Fruit fly (Drosophila melanogaster): Measurements from ENCODE around the gene D1.

The D1 gene

DNA sequence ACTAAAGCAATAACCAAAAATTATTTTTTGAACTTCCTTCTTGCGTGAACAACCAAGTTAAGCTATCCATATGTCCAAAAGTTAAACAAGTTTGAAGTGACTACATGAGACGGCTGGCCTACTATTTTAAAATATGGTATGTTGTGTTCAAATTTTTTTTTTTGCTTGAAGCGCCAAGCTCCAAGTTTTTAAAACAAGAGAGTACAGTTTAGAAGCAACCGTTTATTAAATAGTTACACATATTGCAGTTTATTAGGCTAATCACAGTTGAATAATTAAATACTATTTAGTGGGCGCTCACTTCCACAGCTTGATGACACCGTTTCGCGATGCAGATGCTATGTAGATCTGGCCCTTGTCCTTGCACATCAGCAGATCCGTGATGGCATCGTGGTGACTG lies at the start of gene D1:
D1 (minus strand) TSS at position 101 of the 400 bp plus-strand sequence.
- TF ChIP-seq CG8478 (optimal IDR thresholded peaks at IDR 0.05) (no peak), CTCF (optimal IDR thresholded peaks at IDR 0.05) (no peak)

DNA sequence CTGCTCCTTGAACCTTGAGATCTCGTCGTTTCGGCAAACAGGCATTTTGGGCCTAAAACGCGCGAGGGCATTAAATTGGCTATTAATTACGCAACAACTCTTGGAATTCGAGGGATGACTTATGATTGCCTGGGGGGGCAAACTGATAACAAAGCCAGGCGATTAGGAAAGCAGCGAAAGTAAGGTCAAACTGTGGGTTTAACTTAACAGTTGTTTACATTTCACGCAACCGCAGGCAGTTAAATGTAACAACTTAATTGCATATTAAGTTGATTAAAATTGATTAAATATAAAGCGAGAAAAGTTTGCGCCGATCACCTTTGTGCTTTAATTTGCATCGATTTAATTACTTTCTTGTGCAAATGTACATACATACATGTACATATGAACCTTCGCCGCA lies 47.3 kb upstream of the D1 start:
- no peak for TF ChIP-seq CTCF (optimal IDR thresholded peaks at IDR 0.05)
- no peak for TF ChIP-seq CG8478 (optimal IDR thresholded peaks at IDR 0.05)

DNA sequence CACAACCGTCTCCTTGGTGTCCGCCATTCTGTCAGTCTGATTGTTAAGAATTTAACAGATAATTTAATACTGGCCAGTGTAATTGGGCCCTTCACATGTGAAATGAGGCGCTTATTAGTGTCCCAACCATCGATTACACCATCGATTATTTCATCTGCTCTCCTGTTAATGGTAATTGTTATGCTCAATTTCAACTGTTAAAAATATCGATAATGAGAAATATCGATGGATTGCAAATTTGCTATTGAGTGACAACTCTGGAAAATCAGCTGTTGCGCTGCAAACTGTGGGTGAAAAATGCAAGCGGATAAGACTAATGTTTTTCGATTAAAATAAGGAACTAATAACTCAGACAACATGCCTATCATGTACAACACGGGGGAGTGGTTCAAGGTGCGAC lies 26.3 kb upstream of the D1 start, which contains the start of the genes TrpRS and Vps16A:
TrpRS (minus strand) TSS at position 140 of the 400 bp plus-strand sequence.
Vps16A (plus strand) TSS at position 255 of the 400 bp plus-strand sequence.
- TF ChIP-seq CG8478 (optimal IDR thresholded peaks at IDR 0.05) = no peak
- peak; percentile 10 to 27 for TF ChIP-seq CTCF (optimal IDR thresholded peaks at IDR 0.05)

DNA sequence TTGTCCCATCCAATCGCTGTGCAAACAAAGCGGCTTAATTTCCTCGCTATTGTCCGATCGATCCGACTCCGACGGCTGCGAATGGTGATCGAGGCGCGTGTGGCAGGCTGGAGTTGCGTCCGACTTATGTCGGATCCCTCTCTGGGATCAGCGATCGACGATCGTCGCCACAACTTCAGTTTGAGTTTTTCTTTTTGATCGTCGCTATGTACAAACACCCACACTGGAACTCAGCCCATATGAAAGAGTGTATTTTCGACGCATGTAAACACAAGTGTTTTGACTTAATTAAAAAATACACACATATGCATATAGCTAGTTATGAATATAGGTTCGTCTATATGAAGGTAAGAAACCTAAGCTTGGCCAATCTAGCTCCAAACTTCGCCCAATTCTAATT lies 23.6 kb upstream of the D1 start, which contains the start of gene sage:
sage (minus strand) TSS at position 101 of the 400 bp plus-strand sequence.
- TF ChIP-seq CG8478 (optimal IDR thresholded peaks at IDR 0.05) (no peak), CTCF (optimal IDR thresholded peaks at IDR 0.05) (no peak)

DNA sequence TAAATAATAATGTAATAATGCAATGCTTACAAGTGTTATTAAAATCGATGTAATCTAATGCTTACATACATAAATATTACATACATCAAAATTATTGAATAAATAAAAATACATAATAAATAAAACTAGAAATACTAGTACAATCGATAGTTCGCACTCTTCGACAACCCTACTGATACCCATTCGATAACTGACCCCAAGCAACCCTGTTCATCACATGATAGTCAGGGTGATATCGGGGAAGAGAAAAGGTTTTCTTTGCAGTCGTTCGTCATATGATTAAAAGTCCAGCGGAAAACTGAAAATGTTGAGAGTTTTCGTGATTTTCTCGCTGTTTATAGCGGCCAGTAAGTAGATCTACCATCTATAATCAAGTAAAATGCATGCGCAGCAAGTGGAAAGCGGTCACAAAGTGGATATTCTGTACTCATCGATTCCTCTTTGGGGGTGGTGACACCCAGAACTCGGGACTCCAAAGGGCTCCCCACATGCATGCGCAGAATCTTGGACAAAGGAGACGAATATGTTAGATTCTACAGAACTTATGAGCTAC lies 20.0 kb upstream of the D1 start, which contains the start of gene ATP6AP2:
ATP6AP2 (plus strand) TSS at position 218 of the 553 bp plus-strand sequence.
- TF ChIP-seq CG8478 (optimal IDR thresholded peaks at IDR 0.05) (no peak), CTCF (optimal IDR thresholded peaks at IDR 0.05) (peak in 1 of 2 experiments; percentile 8)

DNA sequence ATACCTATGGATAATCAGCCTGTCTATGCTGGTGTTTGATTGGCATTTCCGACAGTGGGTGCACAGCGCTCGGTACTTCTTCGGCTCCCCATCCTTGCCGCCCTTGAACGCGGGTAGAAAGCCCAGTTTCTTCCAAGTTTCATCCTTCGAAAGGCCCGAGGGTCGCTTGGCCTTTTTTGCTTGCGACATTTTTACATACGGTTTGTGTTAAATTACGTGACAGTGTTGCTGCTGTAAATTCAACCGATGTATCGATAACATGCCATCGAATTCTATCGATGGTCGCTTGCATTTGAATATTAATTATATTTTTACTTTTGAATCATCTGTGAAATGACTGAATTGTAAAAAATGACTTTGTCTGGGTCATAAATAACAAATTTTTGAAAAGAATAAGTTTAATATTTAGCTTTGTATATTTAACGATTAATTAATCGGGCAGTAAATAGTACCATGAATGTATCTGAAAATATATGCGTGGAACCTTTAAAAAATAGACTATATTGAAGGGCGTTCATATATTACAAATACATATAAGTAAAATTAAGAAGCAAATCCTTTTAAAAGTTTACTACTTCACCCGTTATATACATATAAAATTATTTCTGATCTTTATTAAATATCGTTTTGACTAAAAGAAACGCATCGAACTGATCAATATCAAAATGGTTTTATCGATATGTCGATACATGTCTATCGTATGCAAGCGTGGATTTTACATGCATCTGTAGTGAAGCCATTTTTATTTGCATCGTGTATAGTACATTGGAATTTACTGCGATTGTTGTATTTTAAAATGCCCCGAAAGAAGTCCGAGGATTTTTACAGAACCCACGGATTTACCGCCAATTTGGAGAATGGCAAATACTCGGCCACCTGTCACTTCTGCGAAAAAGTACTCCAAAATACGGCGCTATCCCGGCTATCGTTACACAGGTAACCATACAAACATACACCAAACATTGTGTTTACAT lies 18.1 kb upstream of the D1 start, which contains the start of the genes Ibf2 and Ibf1:
Ibf2 (minus strand) TSS at position 250 of the 974 bp plus-strand sequence.
Ibf1 (plus strand) TSS at position 713 of the 974 bp plus-strand sequence.
- no peak for TF ChIP-seq CG8478 (optimal IDR thresholded peaks at IDR 0.05)
- TF ChIP-seq CTCF (optimal IDR thresholded peaks at IDR 0.05) = no peak

DNA sequence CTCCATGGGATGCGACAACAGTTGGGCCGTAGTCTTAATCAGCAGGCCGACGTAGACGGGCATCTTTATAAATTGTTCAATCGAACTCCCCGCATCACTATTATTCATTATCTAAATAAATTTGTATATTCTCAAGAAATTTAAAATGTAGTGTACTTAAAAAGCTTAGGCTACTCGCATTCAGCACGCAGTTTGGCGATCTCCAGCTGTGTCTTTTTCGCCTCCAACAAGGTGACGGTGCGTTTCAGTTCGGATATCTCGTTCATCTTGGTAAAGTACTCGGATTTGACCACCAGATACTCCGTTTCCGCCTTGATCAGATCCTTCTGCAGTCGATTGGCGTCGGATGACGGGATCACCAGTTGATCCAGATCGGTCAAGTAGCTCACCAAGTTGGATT lies 17.2 kb upstream of the D1 start, which contains the start of gene CG16736:
CG16736 (minus strand) TSS at position 101 of the 400 bp plus-strand sequence.
- TF ChIP-seq CTCF (optimal IDR thresholded peaks at IDR 0.05) = no peak
- TF ChIP-seq CG8478 (optimal IDR thresholded peaks at IDR 0.05) = no peak

DNA sequence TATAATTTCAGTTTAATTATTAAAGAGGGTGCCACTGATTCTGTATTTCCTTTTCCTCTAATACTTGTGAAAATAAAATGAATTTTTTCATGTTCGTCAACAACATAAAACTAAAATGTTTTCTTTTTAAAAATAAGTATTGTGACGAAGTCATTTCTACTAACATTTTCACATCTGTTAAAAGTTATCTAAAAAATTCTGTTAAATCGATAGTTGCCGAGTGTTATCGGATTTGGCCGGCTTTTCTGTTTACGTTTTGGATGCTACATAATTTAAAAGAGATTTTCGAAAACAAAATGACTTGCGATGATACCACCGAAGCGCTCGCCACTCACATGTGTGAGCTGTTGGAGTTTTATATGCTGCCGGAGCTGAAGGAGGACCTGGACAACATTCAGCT lies 14.3 kb upstream of the D1 start, which contains the start of gene CG16734:
CG16734 (plus strand) TSS at position 255 of the 400 bp plus-strand sequence.
- TF ChIP-seq CG8478 (optimal IDR thresholded peaks at IDR 0.05) (no peak), CTCF (optimal IDR thresholded peaks at IDR 0.05) (no peak)

DNA sequence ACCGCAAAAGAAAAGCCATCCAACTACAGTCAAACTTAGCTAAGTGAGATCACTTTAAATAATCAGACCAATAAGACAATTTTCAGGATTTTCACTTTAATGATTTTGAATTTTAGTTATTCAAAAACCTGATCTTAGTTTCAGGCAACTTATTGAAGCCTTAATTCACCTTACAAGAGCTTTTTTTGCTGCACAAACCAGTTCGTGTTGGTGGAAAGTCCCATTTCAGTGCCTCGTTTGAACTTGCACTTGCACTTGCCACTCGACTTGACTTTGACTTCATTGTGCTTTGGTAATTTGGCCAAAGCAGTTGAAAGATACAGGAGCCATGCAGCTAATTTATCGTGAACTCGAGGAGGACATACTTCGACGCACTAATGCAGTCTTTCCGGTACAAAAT lies 11.1 kb upstream of the D1 start, which contains the start of gene St2:
St2 (plus strand) TSS at position 301 of the 400 bp plus-strand sequence.
- TF ChIP-seq CTCF (optimal IDR thresholded peaks at IDR 0.05) (no peak), CG8478 (optimal IDR thresholded peaks at IDR 0.05) (no peak)

DNA sequence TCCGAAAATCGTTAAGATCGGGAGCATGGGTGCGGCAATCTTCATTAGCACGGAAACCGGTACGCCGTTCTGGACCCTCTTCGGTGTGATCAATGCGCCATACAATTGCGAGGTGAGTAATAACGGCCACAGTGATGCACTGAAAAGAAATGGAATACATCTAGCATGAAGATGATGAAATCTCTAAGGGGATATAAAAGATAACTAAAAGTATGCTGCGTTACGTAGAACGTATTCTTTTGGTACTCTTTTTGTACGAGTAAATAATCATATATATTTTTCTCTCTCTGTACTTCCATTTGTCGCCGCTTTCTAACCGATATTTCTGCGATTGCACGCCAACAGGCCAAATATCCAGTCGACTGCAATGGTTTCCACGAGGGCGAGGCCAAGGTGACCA lies 10.4 kb upstream of the D1 start:
- TF ChIP-seq CTCF (optimal IDR thresholded peaks at IDR 0.05) = no peak
- no peak for TF ChIP-seq CG8478 (optimal IDR thresholded peaks at IDR 0.05)

DNA sequence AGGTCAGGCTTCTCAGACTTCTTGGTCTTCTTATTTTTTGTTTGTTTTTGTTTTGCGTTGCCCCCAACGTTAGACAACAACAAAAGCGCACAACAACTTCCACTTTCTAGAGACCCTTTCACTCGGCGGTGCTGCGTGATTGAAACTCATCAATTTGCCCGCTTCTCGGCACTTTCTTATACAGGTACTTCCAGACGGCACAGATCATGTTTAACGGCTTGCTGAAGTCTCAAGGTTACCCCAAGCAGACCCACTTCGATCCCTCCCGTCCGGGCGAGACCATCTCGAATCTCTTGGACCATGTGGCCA lies 9.2 kb upstream of the D1 start:
- TF ChIP-seq CG8478 (optimal IDR thresholded peaks at IDR 0.05) = no peak
- no peak for TF ChIP-seq CTCF (optimal IDR thresholded peaks at IDR 0.05)

DNA sequence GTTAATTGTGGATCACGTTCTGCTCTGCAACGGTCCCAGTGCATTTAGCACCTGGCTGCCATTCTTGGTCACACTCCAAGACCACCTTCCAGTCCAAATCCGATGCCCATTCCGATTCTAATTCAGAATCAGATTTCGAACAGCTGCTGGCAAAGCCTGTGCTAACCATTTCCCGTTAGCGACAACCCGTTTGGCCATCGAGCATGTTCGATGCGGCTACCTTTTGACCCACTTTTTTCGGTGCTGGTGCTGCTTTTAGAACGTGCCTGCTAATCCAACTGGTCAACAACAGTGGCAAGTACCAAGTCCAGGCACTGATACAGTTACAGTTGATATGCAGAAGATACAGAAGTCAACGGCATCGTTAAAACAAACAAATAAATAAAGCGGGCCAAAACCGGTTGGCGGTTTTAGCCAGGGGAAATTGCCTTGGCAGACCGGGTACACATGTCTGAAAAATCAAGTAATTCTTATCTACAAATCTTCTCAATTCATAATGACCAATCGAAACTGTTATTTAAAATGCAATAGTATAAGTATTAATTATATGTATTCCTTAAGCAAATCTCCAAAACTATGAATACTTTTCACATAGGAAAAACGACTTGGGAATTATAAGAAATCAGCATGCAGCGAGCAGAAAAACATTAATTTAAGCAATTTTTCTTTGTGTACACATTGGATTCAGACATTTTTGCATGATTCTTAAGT lies 8.7 kb upstream of the D1 start:
- TF ChIP-seq CTCF (optimal IDR thresholded peaks at IDR 0.05) (no peak), CG8478 (optimal IDR thresholded peaks at IDR 0.05) (no peak)

DNA sequence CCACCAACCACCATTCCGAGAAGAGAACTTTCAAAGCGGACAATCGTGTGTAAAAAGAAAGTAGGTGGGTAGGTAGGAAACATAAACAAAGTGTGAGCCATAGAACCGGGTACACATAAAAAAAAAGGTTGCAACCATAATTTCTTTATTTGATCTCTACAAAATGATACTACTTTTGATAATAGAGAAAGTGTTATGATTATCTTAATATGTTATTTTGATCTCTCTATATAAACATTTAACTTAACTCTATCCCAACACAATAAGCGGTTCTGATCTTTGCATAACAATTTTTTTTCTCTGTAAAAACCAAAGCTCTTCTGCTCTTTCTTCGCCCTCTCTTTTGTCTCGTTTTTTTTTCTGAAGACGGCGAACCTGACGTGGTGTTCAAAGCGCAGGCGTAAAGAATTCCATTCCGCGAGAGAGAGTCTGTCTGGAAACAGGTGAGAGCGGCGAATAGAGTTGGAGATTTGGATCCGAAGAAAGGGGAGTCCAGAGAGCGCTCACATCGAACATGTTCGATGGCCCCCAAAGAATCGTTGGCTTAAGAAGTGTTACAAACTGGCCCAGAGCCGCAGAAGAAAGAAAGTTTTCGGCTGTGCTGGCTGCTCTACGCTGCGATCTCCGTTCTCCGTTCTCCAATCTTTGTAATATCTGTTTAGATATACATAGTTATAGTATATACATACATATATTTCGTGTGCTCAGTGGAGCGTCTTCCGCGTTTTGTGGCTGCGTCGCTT lies 6.6 kb upstream of the D1 start:
- TF ChIP-seq CG8478 (optimal IDR thresholded peaks at IDR 0.05) (no peak), CTCF (optimal IDR thresholded peaks at IDR 0.05) (no peak)

DNA sequence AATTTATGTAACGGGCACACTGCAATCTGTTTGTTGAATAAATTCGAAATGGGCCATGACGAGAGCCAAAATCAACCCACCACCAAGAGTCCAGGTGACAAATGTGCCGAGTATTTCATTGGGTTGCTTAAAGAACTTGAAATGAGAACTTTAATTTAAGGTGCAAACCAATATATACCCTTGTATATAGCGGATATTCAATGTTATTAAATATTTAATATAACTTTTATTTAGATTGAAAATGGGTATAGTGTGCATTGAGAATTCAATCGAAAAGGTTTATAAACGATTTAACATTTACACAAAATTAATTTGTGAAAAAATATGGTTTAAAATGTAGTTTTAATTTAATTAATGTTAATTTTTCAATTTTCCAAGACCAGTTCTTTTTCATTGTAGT lies 5.9 kb upstream of the D1 start, which contains the start of gene CG8420:
CG8420 (plus strand) TSS at position 284 of the 400 bp plus-strand sequence.
- TF ChIP-seq CTCF (optimal IDR thresholded peaks at IDR 0.05) (no peak), CG8478 (optimal IDR thresholded peaks at IDR 0.05) (no peak)

All from S2 (cell line).